Fruit fly (Drosophila melanogaster): ENCODE data around the gene CG33645.

- TF ChIP-seq CG7745 (tag; optimal IDR thresholded peaks at IDR 0.05) = no peak
- TF ChIP-seq gfzf (GFP tag; optimal IDR thresholded peaks at IDR 0.05) = no peak
- no peak for TF ChIP-seq usp (GFP tag; optimal IDR thresholded peaks at IDR 0.05)
- TF ChIP-seq chn (GFP tag; optimal IDR thresholded peaks at IDR 0.05) = no peak
- TF ChIP-seq CG8924 (tag; optimal IDR thresholded peaks at IDR 0.05) = no peak
- no peak for TF ChIP-seq Dek (tag; optimal IDR thresholded peaks at IDR 0.05)
- no peak for TF ChIP-seq Hr3 (GFP tag; optimal IDR thresholded peaks at IDR 0.05)
- no peak for TF ChIP-seq cg (GFP tag; optimal IDR thresholded peaks at IDR 0.05)
- TF ChIP-seq Stat92E (GFP tag; optimal IDR thresholded peaks at IDR 0.05) = no peak
- no peak for TF ChIP-seq CG4707 (GFP tag; optimal IDR thresholded peaks at IDR 0.05)
Measured at dm6 chr2L:13500416-13500815, 32.2 kb upstream of the CG33645 start.
